Worm (Caenorhabditis elegans): ENCODE measurements around the gene T28D9.1.

DNA sequence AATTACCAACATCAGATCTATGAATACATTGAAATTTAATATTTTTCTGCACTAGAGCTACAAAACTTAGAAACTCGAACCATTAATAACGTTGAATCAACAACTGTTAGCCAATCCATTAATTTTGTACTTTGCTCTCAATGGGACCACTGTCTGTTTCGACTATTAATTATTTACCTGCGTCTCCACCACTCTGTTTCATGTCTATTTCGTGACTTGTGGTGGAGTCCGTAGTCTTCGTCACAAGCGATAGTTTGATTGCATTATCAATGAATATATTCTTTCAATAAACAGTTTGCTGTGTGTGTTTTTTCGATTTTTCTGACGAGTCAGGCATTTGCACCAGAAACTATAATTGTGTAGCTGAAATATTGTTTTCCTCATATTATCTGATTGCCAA is 5.9 kb upstream of the T28D9.1 start:
- peak; percentile 17 for TF ChIP-seq nfya-1 (tag; optimal IDR thresholded peaks at IDR 0.05; ENCODE audit: insufficient read depth)
- TF ChIP-seq fos-1 (tag; optimal IDR thresholded peaks at IDR 0.05): no peak
- TF ChIP-seq daf-12 (tag; optimal IDR thresholded peaks at IDR 0.05): no peak
- no peak for TF ChIP-seq ztf-4 (tag; optimal IDR thresholded peaks at IDR 0.05)
- TF ChIP-seq ztf-11 (tag; optimal IDR thresholded peaks at IDR 0.05): no peak
- TF ChIP-seq jun-1 (tag; optimal IDR thresholded peaks at IDR 0.05): no peak
- TF ChIP-seq pqm-1 (tag; optimal IDR thresholded peaks at IDR 0.05): peak; percentile 64
- no peak for TF ChIP-seq eor-1 (tag; optimal IDR thresholded peaks at IDR 0.05)
- no peak for TF ChIP-seq unc-62 (GFP tag; optimal IDR thresholded peaks at IDR 0.05)

Data from whole organism, L3 larva.